Worm (Caenorhabditis elegans): Measurements from ENCODE around the gene C36C5.12.

Gene C36C5.12

ce11 chrV:3159252-3159651 is at the start of gene C36C5.12:
C36C5.12 (minus strand) TSS chrV:3159352.
- TF ChIP-seq nhr-23 (tag; optimal IDR thresholded peaks at IDR 0.05) (no peak), nhr-129 (tag; optimal IDR thresholded peaks at IDR 0.05) (no peak), skn-1 (tag; optimal IDR thresholded peaks at IDR 0.05) (no peak), lin-13 (GFP tag; optimal IDR thresholded peaks at IDR 0.05) (no peak), egl-27 (tag; optimal IDR thresholded peaks at IDR 0.05) (no peak), ceh-82 (tag; optimal IDR thresholded peaks at IDR 0.05) (no peak), unc-62 (GFP tag; optimal IDR thresholded peaks at IDR 0.05) (no peak), lsy-2 (tag; optimal IDR thresholded peaks at IDR 0.05) (no peak), mab-5 (tag; optimal IDR thresholded peaks at IDR 0.05) (no peak), ama-1 (optimal IDR thresholded peaks at IDR 0.05) (no peak), mbf-1 (tag; optimal IDR thresholded peaks at IDR 0.05) (no peak), sem-4 (tag; optimal IDR thresholded peaks at IDR 0.05) (no peak), aly-2 (tag; optimal IDR thresholded peaks at IDR 0.05) (no peak), crh-2 (tag; optimal IDR thresholded peaks at IDR 0.05) (no peak), nhr-10 (tag; optimal IDR thresholded peaks at IDR 0.05) (no peak), zag-1 (tag; optimal IDR thresholded peaks at IDR 0.05) (no peak), C34F6.9 (tag; optimal IDR thresholded peaks at IDR 0.05) (no peak), nhr-11 (tag; optimal IDR thresholded peaks at IDR 0.05) (no peak)

- TF ChIP-seq unc-55 (GFP tag; optimal IDR thresholded peaks at IDR 0.05) (peak; percentile 8), nhr-237 (tag; optimal IDR thresholded peaks at IDR 0.05) (no peak), ztf-4 (tag; optimal IDR thresholded peaks at IDR 0.05) (no peak), dmd-4 (tag; optimal IDR thresholded peaks at IDR 0.05) (no peak), mbf-1 (tag; optimal IDR thresholded peaks at IDR 0.05) (no peak)
Observed at ce11 chrV:3208940-3209339, 49.8 kb upstream of the C36C5.12 start.

ce11 chrV:3204433-3204832 is 45.3 kb upstream of the C36C5.12 start:
- TF ChIP-seq unc-39 (tag; optimal IDR thresholded peaks at IDR 0.05) (no peak), snpc-4 (tag; optimal IDR thresholded peaks at IDR 0.05) (no peak), nhr-10 (tag; optimal IDR thresholded peaks at IDR 0.05) (no peak), unc-62 (GFP tag; optimal IDR thresholded peaks at IDR 0.05) (no peak), lin-11 (tag; optimal IDR thresholded peaks at IDR 0.05) (no peak), fos-1 (tag; optimal IDR thresholded peaks at IDR 0.05) (no peak), R02D3.7 (tag; optimal IDR thresholded peaks at IDR 0.05) (no peak), Y55F3AM.14 (GFP tag; optimal IDR thresholded peaks at IDR 0.05) (no peak), crh-2 (tag; optimal IDR thresholded peaks at IDR 0.05) (no peak), nhr-6 (tag; optimal IDR thresholded peaks at IDR 0.05) (no peak), mbf-1 (tag; optimal IDR thresholded peaks at IDR 0.05) (no peak), mab-5 (tag; optimal IDR thresholded peaks at IDR 0.05) (no peak), sma-9 (GFP tag; optimal IDR thresholded peaks at IDR 0.05) (no peak), sma-9 (tag; optimal IDR thresholded peaks at IDR 0.05) (no peak), ceh-16 (tag; optimal IDR thresholded peaks at IDR 0.05) (no peak), lin-13 (GFP tag; optimal IDR thresholded peaks at IDR 0.05) (no peak), ama-1 (optimal IDR thresholded peaks at IDR 0.05) (no peak), aly-2 (tag; optimal IDR thresholded peaks at IDR 0.05) (no peak), C34F6.9 (tag; optimal IDR thresholded peaks at IDR 0.05) (no peak), peb-1 (tag; optimal IDR thresholded peaks at IDR 0.05) (no peak)

ce11 chrV:3200323-3200722 is 41.2 kb upstream of the C36C5.12 start, which contains the start of gene K08D9.4:
K08D9.4 (minus strand) TSS chrV:3200423.
- TF ChIP-seq ceh-16 (tag; optimal IDR thresholded peaks at IDR 0.05) (no peak), crh-2 (tag; optimal IDR thresholded peaks at IDR 0.05) (no peak), nhr-25 (tag; optimal IDR thresholded peaks at IDR 0.05) (no peak), fos-1 (tag; optimal IDR thresholded peaks at IDR 0.05) (no peak), sma-3 (GFP tag; optimal IDR thresholded peaks at IDR 0.05) (no peak), egl-27 (tag; optimal IDR thresholded peaks at IDR 0.05) (no peak), nhr-129 (tag; optimal IDR thresholded peaks at IDR 0.05) (no peak), aly-2 (tag; optimal IDR thresholded peaks at IDR 0.05) (no peak), nhr-23 (tag; optimal IDR thresholded peaks at IDR 0.05) (no peak), ama-1 (optimal IDR thresholded peaks at IDR 0.05) (no peak)

- peak; percentile 9 for TF ChIP-seq nhr-129 (tag; optimal IDR thresholded peaks at IDR 0.05)
- TF ChIP-seq skn-1 (tag; optimal IDR thresholded peaks at IDR 0.05) = no peak
- TF ChIP-seq nhr-11 (tag; optimal IDR thresholded peaks at IDR 0.05) = peak; percentile 47
- TF ChIP-seq nhr-6 (tag; optimal IDR thresholded peaks at IDR 0.05) = no peak
- no peak for TF ChIP-seq lin-11 (tag; optimal IDR thresholded peaks at IDR 0.05)
- TF ChIP-seq R02D3.7 (tag; optimal IDR thresholded peaks at IDR 0.05) = no peak
- no peak for TF ChIP-seq nhr-12 (tag; optimal IDR thresholded peaks at IDR 0.05)
- no peak for TF ChIP-seq nhr-77 (tag; optimal IDR thresholded peaks at IDR 0.05)
- TF ChIP-seq nhr-237 (tag; optimal IDR thresholded peaks at IDR 0.05) = no peak
- no peak for TF ChIP-seq nhr-23 (tag; optimal IDR thresholded peaks at IDR 0.05)
- no peak for TF ChIP-seq lin-13 (GFP tag; optimal IDR thresholded peaks at IDR 0.05)
- no peak for TF ChIP-seq blmp-1 (tag; optimal IDR thresholded peaks at IDR 0.05; ENCODE audit: insufficient read depth)
- TF ChIP-seq lsy-2 (tag; optimal IDR thresholded peaks at IDR 0.05) = peak in 1 of 2 experiments; percentile 14
- TF ChIP-seq F13H6.1 (tag; optimal IDR thresholded peaks at IDR 0.05) = peak; percentile 8
- no peak for TF ChIP-seq unc-55 (GFP tag; optimal IDR thresholded peaks at IDR 0.05)
- TF ChIP-seq nhr-25 (tag; optimal IDR thresholded peaks at IDR 0.05) = peak; percentile 51
- no peak for TF ChIP-seq unc-62 (GFP tag; optimal IDR thresholded peaks at IDR 0.05)
- no peak for TF ChIP-seq sem-4 (tag; optimal IDR thresholded peaks at IDR 0.05)
- no peak for TF ChIP-seq nhr-21 (tag; optimal IDR thresholded peaks at IDR 0.05)
- no peak for TF ChIP-seq zag-1 (tag; optimal IDR thresholded peaks at IDR 0.05)
- no peak for TF ChIP-seq ztf-11 (tag; optimal IDR thresholded peaks at IDR 0.05)
- no peak for TF ChIP-seq ZK546.5 (tag; optimal IDR thresholded peaks at IDR 0.05)
- no peak for TF ChIP-seq Y55F3AM.14 (GFP tag; optimal IDR thresholded peaks at IDR 0.05)
- TF ChIP-seq peb-1 (tag; optimal IDR thresholded peaks at IDR 0.05) = no peak
- TF ChIP-seq gmeb-1 (tag; optimal IDR thresholded peaks at IDR 0.05) = no peak
- no peak for TF ChIP-seq fos-1 (tag; optimal IDR thresholded peaks at IDR 0.05)
- TF ChIP-seq crh-2 (tag; optimal IDR thresholded peaks at IDR 0.05) = no peak
Observed at ce11 chrV:3196832-3197329, 37.7 kb upstream of the C36C5.12 start, which contains the start of the genes Y73C8B.1 and Y73C8B.5. Y73C8B.1 (minus strand) TSS chrV:3196882. Y73C8B.5 (plus strand) TSS chrV:3197268.

All from whole organism, L2 larva.